Worm (Caenorhabditis elegans): ENCODE measurements around the gene egl-23.

egl-23 gene

ce11 chrIV:14032620-14033501 lies 44.0 kb downstream of the egl-23 start (continued):
- TF ChIP-seq che-1 (tag; optimal IDR thresholded peaks at IDR 0.05) (no peak), hlh-30 (tag; optimal IDR thresholded peaks at IDR 0.05; ENCODE audit: insufficient read depth) (peak; percentile 91), ceh-48 (tag; optimal IDR thresholded peaks at IDR 0.05) (no peak), lim-6 (tag; optimal IDR thresholded peaks at IDR 0.05) (peak; percentile 75), nhr-11 (tag; optimal IDR thresholded peaks at IDR 0.05) (no peak), sdc-2 (tag; optimal IDR thresholded peaks at IDR 0.05) (no peak), rnt-1 (tag; optimal IDR thresholded peaks at IDR 0.05) (peak; percentile 97), odd-2 (tag; optimal IDR thresholded peaks at IDR 0.05) (no peak), ceh-2 (tag; optimal IDR thresholded peaks at IDR 0.05) (peak; percentile 58), mec-3 (tag; optimal IDR thresholded peaks at IDR 0.05; ENCODE audit: borderline replicate concordance) (no peak), ceh-9 (tag; optimal IDR thresholded peaks at IDR 0.05) (no peak), elt-4 (tag; optimal IDR thresholded peaks at IDR 0.05) (no peak), pag-3 (tag; optimal IDR thresholded peaks at IDR 0.05; ENCODE audit: borderline replicate concordance) (peak; percentile 40), fax-1 (tag; optimal IDR thresholded peaks at IDR 0.05) (no peak), fkh-6 (tag; optimal IDR thresholded peaks at IDR 0.05) (peak; percentile 37), pros-1 (tag; optimal IDR thresholded peaks at IDR 0.05) (peak; percentile 86), T23F11.4 (GFP tag; optimal IDR thresholded peaks at IDR 0.05) (peak; percentile 39), ceh-31 (tag; optimal IDR thresholded peaks at IDR 0.05) (peak; percentile 79), lin-11 (tag; optimal IDR thresholded peaks at IDR 0.05) (no peak), ceh-14 (tag; optimal IDR thresholded peaks at IDR 0.05) (peak; percentile 71), C08G9.2 (tag; optimal IDR thresholded peaks at IDR 0.05) (no peak), tbx-2 (tag; optimal IDR thresholded peaks at IDR 0.05) (peak; percentile 66), npax-4 (tag; optimal IDR thresholded peaks at IDR 0.05) (no peak), ceh-18 (tag; optimal IDR thresholded peaks at IDR 0.05) (peak; percentile 2), nfya-1 (tag; optimal IDR thresholded peaks at IDR 0.05) (peak; percentile 84), ceh-24 (tag; optimal IDR thresholded peaks at IDR 0.05) (no peak), pat-9 (tag; optimal IDR thresholded peaks at IDR 0.05) (no peak)

ce11 chrIV:14033502-14033751 lies 44.5 kb downstream of the egl-23 start:
- TF ChIP-seq ets-4 (tag; optimal IDR thresholded peaks at IDR 0.05) (peak; percentile 82), F13H6.1 (tag; optimal IDR thresholded peaks at IDR 0.05) (peak; percentile 96), C08G9.2 (tag; optimal IDR thresholded peaks at IDR 0.05) (no peak), unc-42 (tag; optimal IDR thresholded peaks at IDR 0.05) (peak; percentile 28), zip-5 (tag; optimal IDR thresholded peaks at IDR 0.05) (no peak), syd-9 (tag; optimal IDR thresholded peaks at IDR 0.05) (no peak), ceh-14 (tag; optimal IDR thresholded peaks at IDR 0.05) (peak; percentile 93), pag-3 (tag; optimal IDR thresholded peaks at IDR 0.05; ENCODE audit: borderline replicate concordance) (no peak), hlh-13 (GFP tag; optimal IDR thresholded peaks at IDR 0.05) (no peak), Y22D7AL.16 (tag; optimal IDR thresholded peaks at IDR 0.05) (no peak), K02D7.2 (tag; optimal IDR thresholded peaks at IDR 0.05) (no peak), ceh-2 (tag; optimal IDR thresholded peaks at IDR 0.05) (no peak), unc-55 (GFP tag; optimal IDR thresholded peaks at IDR 0.05) (peak; percentile 79), ahr-1 (tag; optimal IDR thresholded peaks at IDR 0.05) (no peak), ceh-31 (tag; optimal IDR thresholded peaks at IDR 0.05) (peak; percentile 95), ceh-22 (tag; optimal IDR thresholded peaks at IDR 0.05) (no peak), fax-1 (tag; optimal IDR thresholded peaks at IDR 0.05) (no peak)

All from whole organism, late embryonic.